Fruit fly (Drosophila melanogaster) whole organism, embryonic: Measurements from ENCODE around the gene SREBP.

Experiments
- Aef1 ChIP-seq: fragments of 200-800 bp; sonication (Bioruptor generic); IDR thresholded peaks from 3 replicates; pipeline ENCODE4 v1.3.6; 2022; ENCODE audit warnings: missing biosample characterization, missing genetic modification characterization
- Asciz ChIP-seq: fragments of 200-800 bp; sonication (Bioruptor generic); optimal IDR thresholded peaks from 2 replicates; lab custom pipeline; 2017; ENCODE audit warnings: missing biosample characterization, mild to moderate bottlenecking, missing genetic modification characterization, missing genetic modification reagents
- Atf-2 ChIP-seq: fragments of 200-800 bp; sonication (Bioruptor generic); optimal IDR thresholded peaks from 2 replicates; lab custom pipeline; 2016; ENCODE audit warnings: missing biosample characterization, missing genetic modification characterization
- CG10267 ChIP-seq: fragments of 200-800 bp; sonication (Bioruptor generic); optimal IDR thresholded peaks from 2 replicates; lab custom pipeline; 2018; ENCODE audit warnings: missing biosample characterization, mild to moderate bottlenecking, missing genetic modification characterization, moderate library complexity
- CG10321 ChIP-seq: fragments of 200-800 bp; sonication (Bioruptor generic); IDR thresholded peaks from 2 replicates; pipeline ENCODE4 v1.3.6; 2022; ENCODE audit warnings: missing biosample characterization, missing genetic modification characterization
- CG10565 ChIP-seq: fragments of 200-800 bp; sonication (Bioruptor generic); optimal IDR thresholded peaks from 3 replicates; lab custom pipeline; 2016; ENCODE audit warnings: missing biosample characterization, mild to moderate bottlenecking, missing genetic modification characterization
- CG11093 ChIP-seq: fragments of 200-800 bp; sonication (Bioruptor generic); IDR thresholded peaks from 3 replicates; pipeline ENCODE4 v1.3.6; 2022; ENCODE audit warnings: missing biosample characterization, missing genetic modification characterization
- CG11398 ChIP-seq: fragments of 200-800 bp; sonication (Bioruptor generic); optimal IDR thresholded peaks from 2 replicates; lab custom pipeline; 2016; ENCODE audit warnings: missing biosample characterization, missing genetic modification characterization
- CG11456 ChIP-seq: fragments of 200-800 bp; sonication (Bioruptor generic); IDR thresholded peaks from 3 replicates; pipeline ENCODE4 v1.3.6; 2022; ENCODE audit warnings: missing biosample characterization, missing genetic modification characterization
- CG12299 ChIP-seq: fragments of 200-800 bp; sonication (Bioruptor generic); optimal IDR thresholded peaks from 2 replicates; lab custom pipeline; 2018; ENCODE audit warnings: missing biosample characterization, mild to moderate bottlenecking, missing genetic modification characterization
- CG13287 ChIP-seq: fragments of 200-800 bp; sonication (Bioruptor generic); IDR thresholded peaks from 2 replicates; pipeline ENCODE4 v1.3.6; 2022; ENCODE audit warnings: missing biosample characterization, missing genetic modification characterization; ENCODE audit not compliant: partially characterized antibody
- CG13296 ChIP-seq: fragments of 200-800 bp; sonication (Bioruptor generic); optimal IDR thresholded peaks from 3 replicates; lab custom pipeline; 2018; ENCODE audit warnings: missing biosample characterization, mild to moderate bottlenecking, missing genetic modification characterization
- CG13624 ChIP-seq: fragments of 200-800 bp; sonication (Bioruptor generic); optimal IDR thresholded peaks from 2 replicates; lab custom pipeline; 2016; ENCODE audit warnings: missing biosample characterization, missing genetic modification characterization
- CG18476 ChIP-seq: fragments of 200-800 bp; sonication (Bioruptor generic); optimal IDR thresholded peaks from 2 replicates; lab custom pipeline; 2016; ENCODE audit warnings: missing biosample characterization, mild to moderate bottlenecking, missing genetic modification characterization
- CG30403 ChIP-seq: fragments of 200-800 bp; sonication (Bioruptor generic); optimal IDR thresholded peaks from 3 replicates; lab custom pipeline; 2016; ENCODE audit warnings: missing biosample characterization, missing genetic modification characterization
- CG32767 ChIP-seq: fragments of 200-800 bp; sonication (Bioruptor generic); IDR thresholded peaks from 2 replicates; pipeline ENCODE4 v1.3.6; 2022; ENCODE audit warnings: missing biosample characterization, missing genetic modification characterization
- CG3281 ChIP-seq: fragments of 200-800 bp; sonication (Bioruptor generic); optimal IDR thresholded peaks from 3 replicates; lab custom pipeline; 2017; ENCODE audit warnings: missing biosample characterization, mild to moderate bottlenecking, missing genetic modification characterization
- CG7372 ChIP-seq: fragments of 200-800 bp; sonication (Bioruptor generic); IDR thresholded peaks from 2 replicates; pipeline ENCODE4 v1.3.6; 2022; ENCODE audit warnings: missing biosample characterization, missing genetic modification characterization
- CG7556 ChIP-seq: fragments of 200-800 bp; sonication (Bioruptor generic); optimal IDR thresholded peaks from 2 replicates; lab custom pipeline; 2017; ENCODE audit warnings: missing biosample characterization, mild to moderate bottlenecking, missing genetic modification characterization
- CG7839 ChIP-seq: fragments of 200-800 bp; sonication (Bioruptor generic); optimal IDR thresholded peaks from 3 replicates; lab custom pipeline; 2018; ENCODE audit warnings: missing biosample characterization, mild to moderate bottlenecking, missing genetic modification characterization, moderate library complexity
- CG7987 ChIP-seq: fragments of 200-800 bp; sonication (Bioruptor generic); optimal IDR thresholded peaks from 2 replicates; lab custom pipeline; 2018; ENCODE audit warnings: missing biosample characterization, mild to moderate bottlenecking, missing genetic modification characterization, moderate library complexity
- CG8359 ChIP-seq: fragments of 200-800 bp; sonication (Bioruptor generic); optimal IDR thresholded peaks from 2 replicates; lab custom pipeline; 2017; ENCODE audit warnings: missing biosample characterization, mild to moderate bottlenecking, missing genetic modification characterization, borderline replicate concordance
- CTCF ChIP-seq: fragments of 200-800 bp; sonication (Bioruptor generic); optimal IDR thresholded peaks from 2 replicates; lab custom pipeline; 2017; ENCODE audit warnings: missing biosample characterization, mild to moderate bottlenecking, missing genetic modification characterization, moderate library complexity
- D19A ChIP-seq: fragments of 200-800 bp; optimal IDR thresholded peaks from 3 replicates; lab custom pipeline; 2019; ENCODE audit warnings: missing biosample characterization, mild to moderate bottlenecking, missing genetic modification characterization, moderate library complexity
- Dbx ChIP-seq: fragments of 200-800 bp; sonication (Bioruptor generic); IDR thresholded peaks from 3 replicates; pipeline ENCODE4 v1.3.6; 2022; ENCODE audit warnings: missing biosample characterization, missing genetic modification characterization
- Dip3 ChIP-seq: fragments of 200-800 bp; sonication (Bioruptor generic); optimal IDR thresholded peaks from 3 replicates; lab custom pipeline; 2016; ENCODE audit warnings: missing biosample characterization, missing genetic modification characterization
- E2f1 ChIP-seq: fragments of 200-800 bp; sonication (Bioruptor generic); IDR thresholded peaks from 2 replicates; pipeline ENCODE4 v1.3.6; 2022; ENCODE audit warnings: missing biosample characterization, missing genetic modification characterization
- Gsc ChIP-seq: fragments of 200-800 bp; sonication (Bioruptor generic); IDR thresholded peaks from 2 replicates; pipeline ENCODE4 v1.3.6; 2022; ENCODE audit warnings: missing biosample characterization, missing genetic modification characterization
- H2.0 ChIP-seq: fragments of 200-800 bp; sonication (Bioruptor generic); IDR thresholded peaks from 2 replicates; pipeline ENCODE4 v1.3.6; 2022; ENCODE audit warnings: missing biosample characterization, missing genetic modification characterization
- NC2α ChIP-seq: fragments of 200-800 bp; sonication (Bioruptor generic); optimal IDR thresholded peaks from 2 replicates; lab custom pipeline; 2016; ENCODE audit warnings: missing biosample characterization, missing genetic modification characterization
- NFAT ChIP-seq: fragments of 200-800 bp; sonication (Bioruptor generic); IDR thresholded peaks from 2 replicates; pipeline ENCODE4 v1.3.6; 2022; ENCODE audit warnings: missing biosample characterization, missing genetic modification characterization
- Neu2 ChIP-seq: fragments of 200-800 bp; sonication (Bioruptor generic); optimal IDR thresholded peaks from 3 replicates; lab custom pipeline; 2016; ENCODE audit warnings: missing biosample characterization, missing genetic modification characterization, borderline replicate concordance
- Pdp1 ChIP-seq, 2 experiments: fragments of 200-800 bp; sonication (Bioruptor generic); optimal IDR thresholded peaks; 3 replicates each; lab custom pipeline; 2016; ENCODE audit warnings: missing biosample characterization in 2 of 2, missing genetic modification characterization in 2 of 2, mild to moderate bottlenecking in 1 of 2, moderate library complexity in 1 of 2
- Rx ChIP-seq: fragments of 200-800 bp; sonication (Bioruptor generic); IDR thresholded peaks from 2 replicates; pipeline ENCODE4 v1.3.6; 2022; ENCODE audit warnings: missing biosample characterization, missing genetic modification characterization
- Six4 ChIP-seq: fragments of 200-800 bp; sonication (Bioruptor generic); optimal IDR thresholded peaks from 2 replicates; lab custom pipeline; 2016; ENCODE audit warnings: missing biosample characterization, missing genetic modification characterization
- ato ChIP-seq: fragments of 200-800 bp; sonication (Bioruptor generic); IDR thresholded peaks from 2 replicates; pipeline ENCODE4 v1.3.6; 2022; ENCODE audit warnings: missing biosample characterization, missing genetic modification characterization; ENCODE audit not compliant: partially characterized antibody
- bowl ChIP-seq: fragments of 200-800 bp; sonication (Bioruptor generic); IDR thresholded peaks from 2 replicates; pipeline ENCODE4 v1.3.6; 2022; ENCODE audit warnings: missing biosample characterization, missing genetic modification characterization
- cato ChIP-seq: fragments of 200-800 bp; sonication (Bioruptor generic); optimal IDR thresholded peaks from 2 replicates; lab custom pipeline; 2016; ENCODE audit warnings: missing biosample characterization, missing genetic modification characterization, borderline replicate concordance
- ci ChIP-seq: fragments of 200-800 bp; sonication (Bioruptor generic); IDR thresholded peaks from 3 replicates; pipeline ENCODE4 v1.3.6; 2022; ENCODE audit warnings: missing biosample characterization, missing genetic modification characterization
- crol ChIP-seq: fragments of 200-800 bp; sonication (Bioruptor generic); IDR thresholded peaks from 2 replicates; pipeline ENCODE4 v1.3.6; 2022; ENCODE audit warnings: missing biosample characterization, missing genetic modification characterization
- esg ChIP-seq: fragments of 200-800 bp; sonication (Bioruptor generic); conservative IDR thresholded peaks from 2 replicates; pipeline ENCODE4 v1.3.6; 2022; ENCODE audit warnings: missing biosample characterization, missing genetic modification characterization
- gem ChIP-seq: fragments of 200-800 bp; sonication (Bioruptor generic); optimal IDR thresholded peaks from 2 replicates; lab custom pipeline; 2019; ENCODE audit warnings: missing biosample characterization, mild to moderate bottlenecking, missing genetic modification characterization, moderate library complexity
- gfzf ChIP-seq: fragments of 200-800 bp; sonication (Bioruptor generic); optimal IDR thresholded peaks from 2 replicates; lab custom pipeline; 2016; ENCODE audit warnings: missing biosample characterization, mild to moderate bottlenecking, missing genetic modification characterization, moderate library complexity
- gt ChIP-seq: fragments of 200-800 bp; sonication (Bioruptor generic); IDR thresholded peaks from 2 replicates; pipeline ENCODE4 v1.3.6; 2022; ENCODE audit warnings: missing biosample characterization, missing genetic modification characterization
- nau ChIP-seq: fragments of 200-800 bp; sonication (Bioruptor generic); optimal IDR thresholded peaks from 3 replicates; lab custom pipeline; 2017; ENCODE audit warnings: missing biosample characterization, mild to moderate bottlenecking, missing genetic modification characterization, missing genetic modification reagents
- pita ChIP-seq: fragments of 200-800 bp; sonication (Bioruptor generic); optimal IDR thresholded peaks from 2 replicates; lab custom pipeline; 2017; ENCODE audit warnings: missing biosample characterization, mild to moderate bottlenecking, missing genetic modification characterization
- prd ChIP-seq, 3 experiments: fragments of >200 bp in 2 of 3; fragments of 200-800 bp in 1 of 3; sonication (Bioruptor generic) in 1 of 3; optimal IDR thresholded peaks in 2 of 3; IDR thresholded peaks in 1 of 3; 2 replicates in 2 of 3; 3 replicates in 1 of 3; pipeline versions ENCODE4 v1.3.6 to Lab custom; 2017 to 2022; ENCODE audit warnings: missing biosample characterization in 1 of 3, missing genetic modification characterization in 1 of 3
- seq ChIP-seq: fragments of 200-800 bp; sonication (Bioruptor generic); IDR thresholded peaks from 2 replicates; pipeline ENCODE4 v1.3.6; 2022; ENCODE audit warnings: missing biosample characterization, missing genetic modification characterization
- slbo ChIP-seq: fragments of 200-800 bp; sonication (Bioruptor generic); IDR thresholded peaks from 2 replicates; pipeline ENCODE4 v1.3.6; 2022; ENCODE audit warnings: missing biosample characterization, missing genetic modification characterization
- sob ChIP-seq: fragments of 200-800 bp; sonication (Bioruptor generic); IDR thresholded peaks from 2 replicates; pipeline ENCODE4 v1.3.6; 2022; ENCODE audit warnings: missing biosample characterization, missing genetic modification characterization
- sug ChIP-seq: fragments of 200-800 bp; optimal IDR thresholded peaks from 2 replicates; lab custom pipeline; 2019; ENCODE audit warnings: missing biosample characterization, mild to moderate bottlenecking, missing genetic modification characterization, moderate library complexity
- unc-4 ChIP-seq: fragments of 200-800 bp; sonication (Bioruptor generic); IDR thresholded peaks from 2 replicates; pipeline ENCODE4 v1.3.6; 2022; ENCODE audit warnings: missing biosample characterization, missing genetic modification characterization; ENCODE audit not compliant: partially characterized antibody

The SREBP gene

dm6 chr3L:19791688-19792073, 2.1 kb upstream of the SREBP start (continued):
- peak; percentile 63 for TF ChIP-seq sug (tag; lab: Kevin White, UChicago)
- no peak for TF ChIP-seq H2.0 (GFP tag; lab: Robert Waterston, UW)
- TF ChIP-seq CG13287 (GFP tag; lab: Robert Waterston, UW): peak; percentile 31
- TF ChIP-seq CTCF (GFP tag; lab: Kevin White, UChicago): no peak
- TF ChIP-seq Dbx (GFP tag; lab: Robert Waterston, UW): no peak
- TF ChIP-seq CG7987 (GFP tag; lab: Kevin White, UChicago): peak; percentile 17
- no peak for TF ChIP-seq Six4 (GFP tag; lab: Kevin White, UChicago)
- no peak for TF ChIP-seq D19A (tag; lab: Kevin White, UChicago)
- no peak for TF ChIP-seq CG30403 (GFP tag; lab: Kevin White, UChicago)
- no peak for TF ChIP-seq NC2α (GFP tag; lab: Kevin White, UChicago)
- no peak for TF ChIP-seq Rx (GFP tag; lab: Robert Waterston, UW)
- no peak for TF ChIP-seq CG7839 (tag; lab: Kevin White, UChicago)
- TF ChIP-seq CG13624 (GFP tag; lab: Kevin White, UChicago): no peak
- no peak for TF ChIP-seq CG12299
- TF ChIP-seq CG3281 (GFP tag; lab: Kevin White, UChicago): peak; percentile 39
- peak; percentile 71; the same call in 2 of the 3 replicates for TF ChIP-seq ci
- TF ChIP-seq NFAT (GFP tag; lab: Robert Waterston, UW): no peak
- peak; percentile 18 for TF ChIP-seq nau
- no peak for TF ChIP-seq Asciz (GFP tag; lab: Kevin White, UChicago)
- TF ChIP-seq CG10321 (GFP tag; lab: Robert Waterston, UW): peak; percentile 83
- TF ChIP-seq crol: peak; percentile 86
- TF ChIP-seq CG18476 (GFP tag; lab: Kevin White, UChicago): no peak
- no peak for TF ChIP-seq Neu2 (GFP tag; lab: Kevin White, UChicago)
- TF ChIP-seq CG10565 (GFP tag; lab: Kevin White, UChicago): no peak
- no peak for TF ChIP-seq pita (GFP tag; lab: Kevin White, UChicago)
- no peak for TF ChIP-seq gt (GFP tag; lab: Robert Waterston, UW)
- TF ChIP-seq Aef1: no peak
- no peak for TF ChIP-seq gem (tag; lab: Kevin White, UChicago)
- no peak for TF ChIP-seq sob (GFP tag; lab: Robert Waterston, UW)
- TF ChIP-seq cato (GFP tag; lab: Kevin White, UChicago): no peak
- 0 out of 2 replicates have a peak, but pooled peaks have one; percentile 4 for TF ChIP-seq E2f1
- TF ChIP-seq CG11093: no peak
- TF ChIP-seq CG11398 (GFP tag; lab: Kevin White, UChicago): peak; percentile 3
- TF ChIP-seq ato: no peak
- no peak for TF ChIP-seq bowl (GFP tag; lab: Robert Waterston, UW)
- TF ChIP-seq CG7372: no peak
- no peak for TF ChIP-seq slbo (GFP tag; lab: Robert Waterston, UW)
- no peak for TF ChIP-seq Atf-2 (GFP tag; lab: Kevin White, UChicago)
- TF ChIP-seq CG8359: no peak
- no peak for TF ChIP-seq Dip3
- TF ChIP-seq CG7556 (GFP tag; lab: Kevin White, UChicago): no peak
- no peak for TF ChIP-seq Pdp1 (GFP tag; optimal IDR thresholded peaks at IDR 0.05; lab: Kevin White, UChicago)
- no peak for TF ChIP-seq CG13296
- no peak; the same call in 1 of the 2 replicates for TF ChIP-seq unc-4
- TF ChIP-seq gfzf (GFP tag; lab: Kevin White, UChicago): no peak
- TF ChIP-seq prd (optimal IDR thresholded peaks at IDR 0.05; lab: Kevin White, UChicago): no peak
- TF ChIP-seq prd (GFP tag; IDR thresholded peaks at IDR 0.05; lab: Robert Waterston, UW): no peak
- no peak for TF ChIP-seq CG11456 (GFP tag; lab: Robert Waterston, UW)
- TF ChIP-seq seq: peak; percentile 27; the same call in 1 of the 2 replicates
- no peak for TF ChIP-seq CG10267
- TF ChIP-seq CG32767 (GFP tag; lab: Robert Waterston, UW): no peak
- no peak for TF ChIP-seq esg (GFP tag; lab: Robert Waterston, UW)
- no peak for TF ChIP-seq Gsc (GFP tag; lab: Robert Waterston, UW)
